Fruit fly (Drosophila melanogaster) whole organism, embryonic: Measurements from ENCODE around the gene Chd64.
A peak's percentile ranks its signal among the peaks of the same experiment; 100 is the strongest.

ENCODE experiments used
- Abd-B ChIP-seq: fragments of 200-800 bp; sonication (Bioruptor generic); optimal IDR thresholded peaks from 2 replicates; lab custom pipeline; 2018; ENCODE audit warnings: missing biosample characterization, mild to moderate bottlenecking, missing genetic modification characterization, moderate library complexity
- Atf6 ChIP-seq: fragments of 200-800 bp; sonication (Bioruptor generic); IDR thresholded peaks from 2 replicates; pipeline ENCODE4 v1.3.6; 2022; ENCODE audit warnings: missing biosample characterization, missing genetic modification characterization
- CG10147 ChIP-seq: fragments of 200-800 bp; sonication (Bioruptor generic); optimal IDR thresholded peaks from 2 replicates; lab custom pipeline; 2019; ENCODE audit warnings: missing biosample characterization, mild to moderate bottlenecking, missing genetic modification characterization, moderate library complexity
- CG10274 ChIP-seq: fragments of 200-800 bp; sonication (Bioruptor generic); optimal IDR thresholded peaks from 3 replicates; lab custom pipeline; 2017; ENCODE audit warnings: missing biosample characterization, mild to moderate bottlenecking, missing genetic modification characterization
- CG11398 ChIP-seq: fragments of 200-800 bp; sonication (Bioruptor generic); optimal IDR thresholded peaks from 2 replicates; lab custom pipeline; 2016; ENCODE audit warnings: missing biosample characterization, missing genetic modification characterization
- CG12659 ChIP-seq: fragments of 200-800 bp; sonication (Bioruptor generic); optimal IDR thresholded peaks from 3 replicates; lab custom pipeline; 2017; ENCODE audit warnings: mild to moderate bottlenecking, missing biosample characterization, missing genetic modification reagents, missing genetic modification characterization
- CG13894 ChIP-seq: fragments of 200-800 bp; sonication (Bioruptor generic); optimal IDR thresholded peaks from 3 replicates; lab custom pipeline; 2018; ENCODE audit warnings: missing biosample characterization, mild to moderate bottlenecking, missing genetic modification characterization, moderate library complexity
- CG14441 ChIP-seq: fragments of 200-800 bp; sonication (Bioruptor generic); IDR thresholded peaks from 2 replicates; pipeline ENCODE4 v1.3.6; 2022; ENCODE audit warnings: missing biosample characterization, missing genetic modification characterization
- CG14667 ChIP-seq: fragments of 200-800 bp; sonication (Bioruptor generic); IDR thresholded peaks from 2 replicates; pipeline ENCODE4 v1.3.6; 2022; ENCODE audit warnings: missing biosample characterization, missing genetic modification characterization
- CG15514 ChIP-seq: fragments of 200-800 bp; sonication (Bioruptor generic); optimal IDR thresholded peaks from 3 replicates; lab custom pipeline; 2017; ENCODE audit warnings: missing biosample characterization, missing genetic modification characterization, mild to moderate bottlenecking, moderate library complexity, missing genetic modification reagents
- CG17568 ChIP-seq: fragments of 200-800 bp; sonication (Bioruptor generic); optimal IDR thresholded peaks from 2 replicates; lab custom pipeline; 2018; ENCODE audit warnings: missing biosample characterization, mild to moderate bottlenecking, missing genetic modification characterization, moderate library complexity
- CG17829 ChIP-seq: fragments of 200-800 bp; optimal IDR thresholded peaks from 2 replicates; lab custom pipeline; 2019; ENCODE audit warnings: missing biosample characterization, mild to moderate bottlenecking, missing genetic modification characterization, moderate library complexity
- CG18619 ChIP-seq: fragments of 200-800 bp; sonication (Bioruptor generic); optimal IDR thresholded peaks from 3 replicates; lab custom pipeline; 2017; ENCODE audit warnings: missing biosample characterization, mild to moderate bottlenecking, missing genetic modification characterization
- CG30431 ChIP-seq: fragments of 200-800 bp; sonication (Bioruptor generic); optimal IDR thresholded peaks from 2 replicates; lab custom pipeline; 2017; ENCODE audit warnings: missing biosample characterization, missing genetic modification characterization
- CG42726 ChIP-seq: fragments of 200-800 bp; sonication (Bioruptor generic); IDR thresholded peaks from 2 replicates; pipeline ENCODE4 v1.3.6; 2022; ENCODE audit warnings: missing biosample characterization, missing genetic modification characterization; ENCODE audit not compliant: partially characterized antibody
- CG4820 ChIP-seq: fragments of 200-800 bp; sonication (Bioruptor generic); optimal IDR thresholded peaks from 3 replicates; lab custom pipeline; 2016; ENCODE audit warnings: missing biosample characterization, missing genetic modification characterization
- CG5245 ChIP-seq: fragments of 200-800 bp; sonication (Bioruptor generic); optimal IDR thresholded peaks from 3 replicates; lab custom pipeline; 2016; ENCODE audit warnings: missing biosample characterization, missing genetic modification characterization
- CG6791 ChIP-seq: fragments of 200-800 bp; sonication (Bioruptor generic); IDR thresholded peaks from 3 replicates; pipeline ENCODE4 v1.3.6; 2022; ENCODE audit warnings: missing biosample characterization, missing genetic modification characterization; ENCODE audit not compliant: partially characterized antibody
- CG9797 ChIP-seq: fragments of 200-800 bp; sonication (Bioruptor generic); optimal IDR thresholded peaks from 3 replicates; lab custom pipeline; 2018; ENCODE audit warnings: missing biosample characterization, mild to moderate bottlenecking, missing genetic modification characterization
- CHES-1-like ChIP-seq: fragments of 200-800 bp; sonication (Bioruptor generic); optimal IDR thresholded peaks from 2 replicates; lab custom pipeline; 2016; ENCODE audit warnings: missing biosample characterization, missing genetic modification characterization
- D ChIP-seq, 2 experiments: fragments of 200-800 bp in 1 of 2; fragments of >200 bp in 1 of 2; sonication (Bioruptor generic) in 1 of 2; optimal IDR thresholded peaks; 2 replicates in 1 of 2; 3 replicates in 1 of 2; lab custom pipeline; 2017; ENCODE audit warnings: mild to moderate bottlenecking in 1 of 2, missing biosample characterization in 1 of 2, missing genetic modification characterization in 1 of 2, missing genetic modification reagents in 1 of 2
- D19B ChIP-seq: fragments of 200-800 bp; sonication (Bioruptor generic); optimal IDR thresholded peaks from 2 replicates; lab custom pipeline; 2017; ENCODE audit warnings: missing biosample characterization, mild to moderate bottlenecking, missing genetic modification characterization
- Dbx ChIP-seq: fragments of 200-800 bp; sonication (Bioruptor generic); IDR thresholded peaks from 3 replicates; pipeline ENCODE4 v1.3.6; 2022; ENCODE audit warnings: missing biosample characterization, missing genetic modification characterization
- Fer1 ChIP-seq: fragments of 200-800 bp; sonication (Bioruptor generic); optimal IDR thresholded peaks from 2 replicates; lab custom pipeline; 2017; ENCODE audit warnings: missing biosample characterization, mild to moderate bottlenecking, missing genetic modification characterization
- HLH54F ChIP-seq: fragments of 200-800 bp; sonication (Bioruptor generic); optimal IDR thresholded peaks from 3 replicates; lab custom pipeline; 2016; ENCODE audit warnings: missing biosample characterization, missing genetic modification characterization
- Kr ChIP-seq: fragments of 200-800 bp; sonication (Bioruptor generic); optimal IDR thresholded peaks from 2 replicates; lab custom pipeline; 2017; ENCODE audit warnings: missing biosample characterization, mild to moderate bottlenecking, missing genetic modification characterization
- Lhr ChIP-seq: fragments of 200-800 bp; sonication (Bioruptor generic); optimal IDR thresholded peaks from 3 replicates; lab custom pipeline; 2017; ENCODE audit warnings: mild to moderate bottlenecking, missing biosample characterization, missing genetic modification reagents, missing genetic modification characterization
- Lpt ChIP-seq: fragments of >200 bp; optimal IDR thresholded peaks from 2 replicates; lab custom pipeline; 2018; ENCODE audit warnings: missing biosample characterization, missing genetic modification characterization
- Poxn ChIP-seq: fragments of 200-800 bp; sonication (Bioruptor generic); IDR thresholded peaks from 2 replicates; pipeline ENCODE4 v1.3.6; 2022; ENCODE audit warnings: missing biosample characterization, missing genetic modification characterization
- Sin3A ChIP-seq: fragments of >200 bp; optimal IDR thresholded peaks from 2 replicates; lab custom pipeline; 2018
- Sox100B ChIP-seq: fragments of 200-800 bp; sonication (Bioruptor generic); optimal IDR thresholded peaks from 3 replicates; lab custom pipeline; 2018; ENCODE audit warnings: missing biosample characterization, mild to moderate bottlenecking, missing genetic modification characterization
- Xbp1 ChIP-seq: fragments of 200-800 bp; sonication (Bioruptor generic); optimal IDR thresholded peaks from 3 replicates; lab custom pipeline; 2016; ENCODE audit warnings: missing biosample characterization, mild to moderate bottlenecking, missing genetic modification characterization
- br ChIP-seq: fragments of >200 bp; optimal IDR thresholded peaks from 2 replicates; lab custom pipeline; 2017
- caup ChIP-seq: fragments of 200-800 bp; sonication (Bioruptor generic); optimal IDR thresholded peaks from 3 replicates; lab custom pipeline; 2017; ENCODE audit warnings: missing biosample characterization, mild to moderate bottlenecking, missing genetic modification characterization, moderate library complexity; ENCODE audit not compliant: severe bottlenecking
- chm ChIP-seq: fragments of 200-800 bp; sonication (Bioruptor generic); IDR thresholded peaks from 2 replicates; pipeline ENCODE4 v1.3.6; 2022; ENCODE audit warnings: missing biosample characterization, missing genetic modification characterization
- chn ChIP-seq: fragments of 200-800 bp; sonication (Bioruptor generic); optimal IDR thresholded peaks from 2 replicates; lab custom pipeline; 2016; ENCODE audit warnings: missing biosample characterization, missing genetic modification characterization
- dan ChIP-seq: fragments of 200-800 bp; sonication (Bioruptor generic); IDR thresholded peaks from 2 replicates; pipeline ENCODE4 v1.3.6; 2022; ENCODE audit warnings: missing biosample characterization, missing genetic modification characterization
- en ChIP-seq: fragments of 200-800 bp; sonication (Bioruptor generic); optimal IDR thresholded peaks from 2 replicates; lab custom pipeline; 2016; ENCODE audit warnings: missing biosample characterization, missing genetic modification characterization
- gsb-n ChIP-seq: fragments of 200-800 bp; sonication (Bioruptor generic); optimal IDR thresholded peaks from 3 replicates; lab custom pipeline; 2018; ENCODE audit warnings: missing biosample characterization, mild to moderate bottlenecking, missing genetic modification characterization
- lov ChIP-seq, 2 experiments: fragments of 200-800 bp in 1 of 2; fragments of >200 bp in 1 of 2; sonication (Bioruptor generic) in 1 of 2; IDR thresholded peaks in 1 of 2; optimal IDR thresholded peaks in 1 of 2; 2 replicates in 1 of 2; 3 replicates in 1 of 2; pipeline versions ENCODE4 v1.3.6 to Lab custom; 2017 to 2022; ENCODE audit warnings: missing biosample characterization in 1 of 2, missing genetic modification characterization in 1 of 2
- onecut ChIP-seq: fragments of 200-800 bp; sonication (Bioruptor generic); IDR thresholded peaks from 2 replicates; pipeline ENCODE4 v1.3.6; 2022; ENCODE audit warnings: missing biosample characterization, missing genetic modification characterization
- otp ChIP-seq: fragments of 200-800 bp; sonication (Bioruptor generic); IDR thresholded peaks from 3 replicates; pipeline ENCODE4, ENCODE4 v1.3.6; 2022; ENCODE audit warnings: missing biosample characterization, missing genetic modification characterization
- peb ChIP-seq: fragments of 200-800 bp; sonication (Bioruptor generic); IDR thresholded peaks from 2 replicates; pipeline ENCODE4 v1.3.6; 2022; ENCODE audit warnings: missing biosample characterization, missing genetic modification characterization
- ro ChIP-seq: fragments of 200-800 bp; sonication (Bioruptor generic); IDR thresholded peaks from 2 replicates; pipeline ENCODE4 v1.3.6; 2022; ENCODE audit warnings: missing biosample characterization, missing genetic modification characterization
- row ChIP-seq: fragments of 200-800 bp; sonication (Bioruptor generic); IDR thresholded peaks from 3 replicates; pipeline ENCODE4 v1.3.6; 2022; ENCODE audit warnings: missing biosample characterization, missing genetic modification characterization
- run ChIP-seq: fragments of 200-800 bp; sonication (Bioruptor generic); optimal IDR thresholded peaks from 3 replicates; lab custom pipeline; 2018; ENCODE audit warnings: missing biosample characterization, mild to moderate bottlenecking, missing genetic modification characterization
- schlank ChIP-seq: fragments of 200-800 bp; sonication (Bioruptor generic); optimal IDR thresholded peaks from 2 replicates; lab custom pipeline; 2018; ENCODE audit warnings: missing biosample characterization, mild to moderate bottlenecking, missing genetic modification characterization
- sr ChIP-seq: fragments of 200-800 bp; sonication (Bioruptor generic); IDR thresholded peaks from 3 replicates; pipeline ENCODE4 v1.3.6; 2022; ENCODE audit warnings: missing biosample characterization, missing genetic modification characterization
- tin ChIP-seq: fragments of 200-800 bp; sonication (Bioruptor generic); optimal IDR thresholded peaks from 3 replicates; lab custom pipeline; 2016; ENCODE audit warnings: missing biosample characterization, missing genetic modification characterization
- toy ChIP-seq: fragments of 200-800 bp; sonication (Bioruptor generic); IDR thresholded peaks from 2 replicates; pipeline ENCODE4 v1.3.6; 2022; ENCODE audit warnings: missing biosample characterization, missing genetic modification characterization
- twi ChIP-seq: fragments of 200-800 bp; optimal IDR thresholded peaks from 2 replicates; lab custom pipeline; 2019; ENCODE audit warnings: missing biosample characterization, mild to moderate bottlenecking, missing genetic modification characterization, moderate library complexity
- zf30C ChIP-seq: fragments of 200-800 bp; sonication (Bioruptor generic); optimal IDR thresholded peaks from 3 replicates; lab custom pipeline; 2018; ENCODE audit warnings: missing biosample characterization, mild to moderate bottlenecking, missing genetic modification characterization

Chd64 gene

DNA sequence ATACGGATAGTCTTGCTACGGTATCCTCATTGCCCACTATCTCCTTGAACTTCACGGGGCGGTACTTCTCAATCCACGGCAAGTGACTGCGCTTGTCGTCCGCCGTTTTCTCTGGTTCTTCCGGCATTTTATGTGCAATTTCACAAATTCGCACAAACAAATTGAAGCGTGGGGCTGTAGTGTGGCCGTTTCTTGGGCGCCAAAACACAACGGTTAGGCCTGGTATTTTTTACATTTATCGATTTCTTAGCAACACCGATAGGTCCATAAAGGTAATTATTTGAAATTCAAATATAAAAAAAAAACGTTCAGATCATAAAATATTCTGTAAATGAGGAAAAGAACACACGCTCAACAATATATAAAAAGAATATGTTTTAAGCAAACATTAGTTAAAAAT is 13.7 kb upstream of the Chd64 start, which contains the start of gene RfC4 (continued):
- TF ChIP-seq CG17829 (tag; lab: Kevin White, UChicago) (no peak), Xbp1 (GFP tag; lab: Kevin White, UChicago) (no peak), chn (GFP tag; lab: Kevin White, UChicago) (no peak), twi (tag; lab: Kevin White, UChicago) (no peak), lov (optimal IDR thresholded peaks at IDR 0.05; lab: Kevin White, UChicago) (no peak), lov (GFP tag; IDR thresholded peaks at IDR 0.05; lab: Robert Waterston, UW) (no peak), Kr (GFP tag; lab: Kevin White, UChicago) (no peak), CG11398 (GFP tag; lab: Kevin White, UChicago) (no peak), Sin3A (lab: Kevin White, UChicago) (peak; percentile 35), D19B (no peak), otp (GFP tag; lab: Robert Waterston, UW) (no peak), Abd-B (no peak), sr (GFP tag; lab: Robert Waterston, UW) (no peak), CG10147 (no peak), br (lab: Kevin White, UChicago) (no peak), toy (GFP tag; lab: Robert Waterston, UW) (no peak), schlank (no peak), CG15514 (peak; percentile 21), Sox100B (GFP tag; lab: Kevin White, UChicago) (no peak), CHES-1-like (no peak), peb (GFP tag; lab: Robert Waterston, UW) (no peak), caup (no peak), CG30431 (GFP tag; lab: Kevin White, UChicago) (no peak), Lhr (GFP tag; lab: Kevin White, UChicago) (no peak), CG18619 (no peak), CG9797 (GFP tag; lab: Kevin White, UChicago) (peak; percentile 72), en (GFP tag; lab: Kevin White, UChicago) (no peak), CG4820 (no peak), CG6791 (GFP tag; lab: Robert Waterston, UW) (0 out of 3 replicates have a peak, but pooled peaks have one; percentile 2), row (no peak), chm (GFP tag; lab: Robert Waterston, UW) (no peak), CG13894 (tag; lab: Kevin White, UChicago) (no peak), Dbx (GFP tag; lab: Robert Waterston, UW) (no peak), CG5245 (GFP tag; lab: Kevin White, UChicago) (no peak), Lpt (no peak), CG10274 (GFP tag; lab: Kevin White, UChicago) (no peak), Atf6 (GFP tag; lab: Robert Waterston, UW) (no peak), zf30C (GFP tag; lab: Kevin White, UChicago) (no peak), ro (GFP tag; lab: Robert Waterston, UW) (no peak), Poxn (GFP tag; lab: Robert Waterston, UW) (no peak), Fer1 (GFP tag; lab: Kevin White, UChicago) (no peak), CG42726 (GFP tag; lab: Robert Waterston, UW) (no peak), CG12659 (no peak), CG17568 (GFP tag; lab: Kevin White, UChicago) (no peak), CG14667 (GFP tag; lab: Robert Waterston, UW) (no peak), gsb-n (tag; lab: Kevin White, UChicago) (no peak), HLH54F (GFP tag; lab: Kevin White, UChicago) (no peak), dan (no peak), CG14441 (GFP tag; lab: Robert Waterston, UW) (no peak), onecut (GFP tag; lab: Robert Waterston, UW) (no peak), tin (GFP tag; lab: Kevin White, UChicago) (no peak), D (optimal IDR thresholded peaks at IDR 0.05; lab: Kevin White, UChicago) (no peak), D (GFP tag; optimal IDR thresholded peaks at IDR 0.05; lab: Kevin White, UChicago) (no peak), run (no peak)
